Fruit fly (Drosophila melanogaster) whole organism, embryonic: ENCODE data around the gene GlyRS.
A peak's percentile ranks its signal among the peaks of the same experiment; 100 is the strongest.

Experiments used
- Aef1 ChIP-seq: fragments of 200-800 bp; sonication (Bioruptor generic); IDR thresholded peaks from 3 replicates; pipeline ENCODE4 v1.3.6; 2022; ENCODE audit warnings: missing biosample characterization, missing genetic modification characterization
- B-H1 ChIP-seq: fragments of 200-800 bp; sonication (Bioruptor generic); IDR thresholded peaks from 3 replicates; pipeline ENCODE4 v1.3.6; 2022; ENCODE audit warnings: missing biosample characterization, missing genetic modification characterization
- Bdp1 ChIP-seq: fragments of 200-800 bp; sonication (Bioruptor generic); optimal IDR thresholded peaks from 3 replicates; lab custom pipeline; 2016; ENCODE audit warnings: missing biosample characterization, missing genetic modification characterization
- CG10431 ChIP-seq: fragments of 200-800 bp; sonication (Bioruptor generic); optimal IDR thresholded peaks from 3 replicates; lab custom pipeline; 2018; ENCODE audit warnings: missing biosample characterization, mild to moderate bottlenecking, missing genetic modification characterization
- CG11093 ChIP-seq: fragments of 200-800 bp; sonication (Bioruptor generic); IDR thresholded peaks from 3 replicates; pipeline ENCODE4 v1.3.6; 2022; ENCODE audit warnings: missing biosample characterization, missing genetic modification characterization
- CG12219 ChIP-seq: fragments of 200-800 bp; sonication (Bioruptor generic); optimal IDR thresholded peaks from 3 replicates; lab custom pipeline; 2018; ENCODE audit warnings: missing biosample characterization, mild to moderate bottlenecking, missing genetic modification characterization
- CG12659 ChIP-seq: fragments of 200-800 bp; sonication (Bioruptor generic); optimal IDR thresholded peaks from 3 replicates; lab custom pipeline; 2017; ENCODE audit warnings: mild to moderate bottlenecking, missing biosample characterization, missing genetic modification reagents, missing genetic modification characterization
- CG13894 ChIP-seq: fragments of 200-800 bp; sonication (Bioruptor generic); optimal IDR thresholded peaks from 3 replicates; lab custom pipeline; 2018; ENCODE audit warnings: missing biosample characterization, mild to moderate bottlenecking, missing genetic modification characterization, moderate library complexity
- CG14050 ChIP-seq: fragments of 200-800 bp; sonication (Bioruptor generic); IDR thresholded peaks from 3 replicates; pipeline ENCODE4 v1.3.6; 2022; ENCODE audit warnings: missing biosample characterization, missing genetic modification characterization
- CG14965 ChIP-seq: fragments of 200-800 bp; sonication (Bioruptor generic); optimal IDR thresholded peaks from 2 replicates; lab custom pipeline; 2016; ENCODE audit warnings: missing biosample characterization, missing genetic modification characterization, borderline replicate concordance
- CG1647 ChIP-seq: fragments of 200-800 bp; sonication (Bioruptor generic); optimal IDR thresholded peaks from 3 replicates; lab custom pipeline; 2016; ENCODE audit warnings: missing biosample characterization, missing genetic modification characterization
- CG17328 ChIP-seq: fragments of 200-800 bp; sonication (Bioruptor generic); IDR thresholded peaks from 2 replicates; pipeline ENCODE4 v1.3.6; 2022; ENCODE audit warnings: missing biosample characterization, missing genetic modification characterization
- CG17568 ChIP-seq: fragments of 200-800 bp; sonication (Bioruptor generic); optimal IDR thresholded peaks from 2 replicates; lab custom pipeline; 2018; ENCODE audit warnings: missing biosample characterization, mild to moderate bottlenecking, missing genetic modification characterization, moderate library complexity
- CG1792 ChIP-seq: fragments of 200-800 bp; sonication (Bioruptor generic); optimal IDR thresholded peaks from 2 replicates; lab custom pipeline; 2016; ENCODE audit warnings: missing biosample characterization, missing genetic modification characterization
- CG2202 ChIP-seq: fragments of 200-800 bp; sonication (Bioruptor generic); optimal IDR thresholded peaks from 2 replicates; lab custom pipeline; 2018; ENCODE audit warnings: missing biosample characterization, mild to moderate bottlenecking, missing genetic modification characterization
- CG4854 ChIP-seq: fragments of 200-800 bp; sonication (Bioruptor generic); optimal IDR thresholded peaks from 2 replicates; lab custom pipeline; 2016; ENCODE audit warnings: missing biosample characterization, missing genetic modification characterization, inconsistent platforms
- CG6765 ChIP-seq: fragments of 200-800 bp; sonication (Bioruptor generic); optimal IDR thresholded peaks from 3 replicates; lab custom pipeline; 2017; ENCODE audit warnings: missing biosample characterization, mild to moderate bottlenecking, missing genetic modification characterization
- CG8924 ChIP-seq: fragments of 200-800 bp; optimal IDR thresholded peaks from 3 replicates; lab custom pipeline; 2019; ENCODE audit warnings: missing biosample characterization, mild to moderate bottlenecking, missing genetic modification characterization, moderate library complexity
- GATAe ChIP-seq: fragments of 200-800 bp; sonication (Bioruptor generic); conservative IDR thresholded peaks from 2 replicates; pipeline ENCODE4 v1.3.6; 2022; ENCODE audit warnings: missing biosample characterization, missing genetic modification characterization
- H15 ChIP-seq: fragments of 200-800 bp; sonication (Bioruptor generic); IDR thresholded peaks from 3 replicates; pipeline ENCODE4 v1.3.6; 2022; ENCODE audit warnings: missing biosample characterization, missing genetic modification characterization
- HLH4C ChIP-seq: fragments of 200-800 bp; sonication (Bioruptor generic); IDR thresholded peaks from 3 replicates; pipeline ENCODE4 v1.3.6; 2022; ENCODE audit warnings: missing biosample characterization, missing genetic modification characterization; ENCODE audit not compliant: partially characterized antibody
- HLH54F ChIP-seq: fragments of 200-800 bp; sonication (Bioruptor generic); optimal IDR thresholded peaks from 3 replicates; lab custom pipeline; 2016; ENCODE audit warnings: missing biosample characterization, missing genetic modification characterization
- HmgD ChIP-seq: fragments of 200-800 bp; sonication (Bioruptor generic); optimal IDR thresholded peaks from 3 replicates; lab custom pipeline; 2016; ENCODE audit warnings: missing biosample characterization, missing genetic modification characterization
- Kr ChIP-seq: fragments of 200-800 bp; sonication (Bioruptor generic); optimal IDR thresholded peaks from 2 replicates; lab custom pipeline; 2017; ENCODE audit warnings: missing biosample characterization, mild to moderate bottlenecking, missing genetic modification characterization
- Lpt ChIP-seq: fragments of >200 bp; optimal IDR thresholded peaks from 2 replicates; lab custom pipeline; 2018; ENCODE audit warnings: missing biosample characterization, missing genetic modification characterization
- MTF-1 ChIP-seq: fragments of 200-800 bp; sonication (Bioruptor generic); optimal IDR thresholded peaks from 2 replicates; lab custom pipeline; 2018; ENCODE audit warnings: missing biosample characterization, mild to moderate bottlenecking, missing genetic modification characterization, borderline replicate concordance
- NFAT ChIP-seq: fragments of 200-800 bp; sonication (Bioruptor generic); IDR thresholded peaks from 2 replicates; pipeline ENCODE4 v1.3.6; 2022; ENCODE audit warnings: missing biosample characterization, missing genetic modification characterization
- Pdp1 ChIP-seq, 2 experiments: fragments of 200-800 bp; sonication (Bioruptor generic); optimal IDR thresholded peaks; 3 replicates each; lab custom pipeline; 2016; ENCODE audit warnings: missing biosample characterization in 2 of 2, missing genetic modification characterization in 2 of 2, mild to moderate bottlenecking in 1 of 2, moderate library complexity in 1 of 2
- Xrp1 ChIP-seq: fragments of 200-800 bp; sonication (Bioruptor generic); IDR thresholded peaks from 2 replicates; pipeline ENCODE4 v1.3.6; 2022; ENCODE audit warnings: missing biosample characterization, missing genetic modification characterization
- ara ChIP-seq: fragments of 200-800 bp; sonication (Bioruptor generic); IDR thresholded peaks from 2 replicates; pipeline ENCODE4 v1.3.6; 2022; ENCODE audit warnings: missing biosample characterization, missing genetic modification characterization
- az2 ChIP-seq: fragments of 200-800 bp; sonication (Bioruptor generic); optimal IDR thresholded peaks from 3 replicates; lab custom pipeline; 2016; ENCODE audit warnings: missing biosample characterization, missing genetic modification characterization
- chif ChIP-seq, 2 experiments: fragments of 200-800 bp; sonication (Bioruptor generic); optimal IDR thresholded peaks; 3 replicates each; lab custom pipeline; 2016; ENCODE audit warnings: missing biosample characterization in 2 of 2, missing genetic modification characterization in 2 of 2
- croc ChIP-seq: fragments of 200-800 bp; sonication (Bioruptor generic); conservative IDR thresholded peaks from 3 replicates; pipeline ENCODE4 v1.3.6; 2022; ENCODE audit warnings: missing biosample characterization, missing genetic modification characterization
- dpn ChIP-seq, 2 experiments: fragments of 200-800 bp; sonication (Bioruptor generic); optimal IDR thresholded peaks; 3 replicates each; lab custom pipeline; 2016; ENCODE audit warnings: missing biosample characterization in 2 of 2, missing genetic modification characterization in 2 of 2
- eve ChIP-seq, 2 experiments: fragments of >200 bp; optimal IDR thresholded peaks; 2 replicates each; lab custom pipeline; 2017; ENCODE audit warnings: missing biosample characterization in 2 of 2, missing genetic modification characterization in 2 of 2
- gcm ChIP-seq: fragments of 200-800 bp; sonication (Bioruptor generic); optimal IDR thresholded peaks from 2 replicates; lab custom pipeline; 2019; ENCODE audit warnings: missing biosample characterization, mild to moderate bottlenecking, missing genetic modification characterization, moderate library complexity
- hbn ChIP-seq: fragments of 200-800 bp; sonication (Bioruptor generic); IDR thresholded peaks from 2 replicates; pipeline ENCODE4 v1.3.6; 2022; ENCODE audit warnings: missing biosample characterization, missing genetic modification characterization; ENCODE audit not compliant: partially characterized antibody
- hkb ChIP-seq, 2 experiments: fragments of 200-800 bp in 1 of 2; fragments of >200 bp in 1 of 2; sonication (Bioruptor generic) in 1 of 2; IDR thresholded peaks in 1 of 2; optimal IDR thresholded peaks in 1 of 2; 2 replicates each; pipeline versions ENCODE4 v1.3.6 to Lab custom; 2017 to 2022; ENCODE audit warnings: missing biosample characterization in 1 of 2, missing genetic modification characterization in 1 of 2
- ind ChIP-seq: fragments of 200-800 bp; sonication (Bioruptor generic); optimal IDR thresholded peaks from 3 replicates; lab custom pipeline; 2016; ENCODE audit warnings: missing biosample characterization, missing genetic modification characterization
- luna ChIP-seq: fragments of 200-800 bp; sonication (Bioruptor generic); optimal IDR thresholded peaks from 2 replicates; lab custom pipeline; 2016; ENCODE audit warnings: missing biosample characterization, missing genetic modification characterization
- nau ChIP-seq: fragments of 200-800 bp; sonication (Bioruptor generic); optimal IDR thresholded peaks from 3 replicates; lab custom pipeline; 2017; ENCODE audit warnings: missing biosample characterization, mild to moderate bottlenecking, missing genetic modification characterization, missing genetic modification reagents
- pnt ChIP-seq: fragments of 200-800 bp; sonication (Bioruptor generic); optimal IDR thresholded peaks from 3 replicates; lab custom pipeline; 2016; ENCODE audit warnings: missing biosample characterization, missing genetic modification characterization
- schlank ChIP-seq: fragments of 200-800 bp; sonication (Bioruptor generic); optimal IDR thresholded peaks from 2 replicates; lab custom pipeline; 2018; ENCODE audit warnings: missing biosample characterization, mild to moderate bottlenecking, missing genetic modification characterization
- sens-2 ChIP-seq: fragments of 200-800 bp; sonication (Bioruptor generic); IDR thresholded peaks from 2 replicates; pipeline ENCODE4 v1.3.6; 2022; ENCODE audit warnings: missing biosample characterization, missing genetic modification characterization
- sima ChIP-seq: fragments of 200-800 bp; sonication (Bioruptor generic); optimal IDR thresholded peaks from 2 replicates; lab custom pipeline; 2016; ENCODE audit warnings: missing biosample characterization, missing genetic modification characterization
- slp2 ChIP-seq: fragments of 200-800 bp; sonication (Bioruptor generic); optimal IDR thresholded peaks from 2 replicates; lab custom pipeline; 2016; ENCODE audit warnings: missing biosample characterization, missing genetic modification characterization
- sqz ChIP-seq: fragments of 200-800 bp; sonication (Bioruptor generic); optimal IDR thresholded peaks from 3 replicates; lab custom pipeline; 2018; ENCODE audit warnings: missing biosample characterization, mild to moderate bottlenecking, missing genetic modification characterization
- ssp ChIP-seq: fragments of 200-800 bp; sonication (Bioruptor generic); IDR thresholded peaks from 2 replicates; pipeline ENCODE4 v1.3.6; 2022; ENCODE audit warnings: missing biosample characterization, missing genetic modification characterization
- ttk ChIP-seq: fragments of 200-800 bp; sonication (Bioruptor generic); IDR thresholded peaks from 2 replicates; pipeline ENCODE4 v2.1.2; 2022; ENCODE audit warnings: missing biosample characterization, missing genetic modification characterization

The GlyRS gene

DNA sequence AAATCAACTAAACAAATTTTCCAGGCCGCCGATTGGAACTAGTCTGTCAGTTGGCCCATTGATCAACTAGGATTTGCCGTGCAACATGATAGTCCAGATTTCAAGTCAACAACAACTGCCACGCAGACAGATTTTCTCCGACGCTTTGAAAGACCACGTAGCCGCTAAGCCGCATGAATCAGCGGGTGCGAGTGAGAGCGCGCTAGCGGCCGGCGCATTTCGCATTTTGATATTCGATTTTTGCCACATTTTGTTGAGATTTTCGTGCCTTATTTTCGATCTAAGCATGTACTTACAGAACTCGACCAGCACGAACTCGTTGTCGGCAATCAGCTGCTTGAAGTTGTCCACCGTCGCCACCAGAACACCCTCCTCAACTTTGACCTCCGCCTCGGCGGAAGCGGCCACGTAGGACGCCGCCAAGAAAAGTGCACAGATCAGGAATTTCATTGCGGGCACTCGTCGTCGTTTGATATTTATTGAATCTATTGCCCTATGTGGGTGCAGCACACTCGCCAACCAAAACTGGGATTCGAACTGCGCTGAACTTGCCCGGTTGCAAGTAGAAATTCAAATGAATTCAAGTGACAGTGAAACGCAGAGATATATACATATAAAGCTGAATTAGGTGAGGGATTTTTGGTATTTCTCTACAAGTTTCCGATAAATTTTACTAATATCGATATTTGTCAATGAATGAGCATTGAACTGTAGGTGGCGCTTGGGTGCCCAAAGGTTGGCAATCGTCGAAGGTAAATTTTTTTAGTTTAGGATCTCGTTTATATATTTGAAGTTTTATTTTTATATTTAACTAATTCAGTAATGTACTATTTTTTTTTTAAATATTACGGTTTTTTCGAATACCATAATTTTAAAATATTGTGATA, 47.3 kb downstream of the GlyRS start, which contains the start of gene Pdi (continued):
- TF ChIP-seq CG11093 (GFP tag; lab: Robert Waterston, UW) (no peak), GATAe (GFP tag; lab: Robert Waterston, UW) (no peak), CG2202 (tag; lab: Kevin White, UChicago) (peak; percentile 12), CG12659 (peak; percentile 81), CG4854 (peak; percentile 12), schlank (tag; lab: Kevin White, UChicago) (no peak), HLH54F (GFP tag; lab: Kevin White, UChicago) (no peak), pnt (GFP tag; lab: Kevin White, UChicago) (no peak), hkb (optimal IDR thresholded peaks at IDR 0.05; lab: Kevin White, UChicago) (no peak), hkb (GFP tag; IDR thresholded peaks at IDR 0.05; lab: Robert Waterston, UW) (0 out of 2 replicates have a peak, but pooled peaks have one; percentile 18), CG6765 (GFP tag; lab: Kevin White, UChicago) (no peak), NFAT (no peak), Lpt (GFP tag; lab: Kevin White, UChicago) (no peak), CG10431 (GFP tag; lab: Kevin White, UChicago) (no peak), CG1792 (GFP tag; lab: Kevin White, UChicago) (peak; percentile 7), CG8924 (tag; lab: Kevin White, UChicago) (peak; percentile 11), CG1647 (GFP tag; lab: Kevin White, UChicago) (peak; percentile 14), MTF-1 (peak; percentile 1), slp2 (no peak), Bdp1 (GFP tag; lab: Kevin White, UChicago) (no peak), Xrp1 (GFP tag; lab: Robert Waterston, UW) (no peak), CG14965 (GFP tag; lab: Kevin White, UChicago) (no peak), ssp (GFP tag; lab: Robert Waterston, UW) (peak; percentile 25; the same call in 1 of the 2 replicates), sima (no peak), CG12219 (GFP tag; lab: Kevin White, UChicago) (no peak), hbn (GFP tag; lab: Robert Waterston, UW) (peak; percentile 64), ind (GFP tag; lab: Kevin White, UChicago) (no peak), sens-2 (no peak), sqz (GFP tag; lab: Kevin White, UChicago) (peak; percentile 38), HLH4C (GFP tag; lab: Robert Waterston, UW) (peak; percentile 60; the same call in 2 of the 3 replicates), gcm (GFP tag; lab: Kevin White, UChicago) (no peak), chif (GFP tag; optimal IDR thresholded peaks at IDR 0.05; lab: Kevin White, UChicago) (peak in 1 of 2 experiments; percentile 39), CG17328 (GFP tag; lab: Robert Waterston, UW) (no peak), luna (GFP tag; lab: Kevin White, UChicago) (peak; percentile 24), croc (GFP tag; lab: Robert Waterston, UW) (no peak), az2 (no peak), B-H1 (no peak), eve (GFP tag; optimal IDR thresholded peaks at IDR 0.05; lab: Kevin White, UChicago) (no peak), CG13894 (tag; lab: Kevin White, UChicago) (peak; percentile 60), ttk (GFP tag; lab: Robert Waterston, UW) (no peak), CG17568 (GFP tag; lab: Kevin White, UChicago) (peak; percentile 26), Pdp1 (GFP tag; optimal IDR thresholded peaks at IDR 0.05; lab: Kevin White, UChicago) (peak in 1 of 2 experiments; percentile 50), ara (GFP tag; lab: Robert Waterston, UW) (no peak), Aef1 (GFP tag; lab: Robert Waterston, UW) (no peak), nau (GFP tag; lab: Kevin White, UChicago) (no peak), dpn (GFP tag; optimal IDR thresholded peaks at IDR 0.05; lab: Kevin White, UChicago) (peak in 1 of 2 experiments; percentile 51), H15 (GFP tag; lab: Robert Waterston, UW) (no peak), CG14050 (GFP tag; lab: Robert Waterston, UW) (no peak), HmgD (GFP tag; lab: Kevin White, UChicago) (peak; percentile 66), Kr (no peak)
